Fruit fly (Drosophila melanogaster): Measurements from ENCODE around the gene CG9951.

CG9951 gene

dm6 chr3L:16840540-16840939 is 22.4 kb upstream of the CG9951 start (continued):
- no peak for TF ChIP-seq Bdp1 (GFP tag; optimal IDR thresholded peaks at IDR 0.05)
- no peak for TF ChIP-seq B-H2 (GFP tag; optimal IDR thresholded peaks at IDR 0.05)
- TF ChIP-seq CG13775 (GFP tag; optimal IDR thresholded peaks at IDR 0.05): no peak
- no peak for TF ChIP-seq CG10462 (GFP tag; optimal IDR thresholded peaks at IDR 0.05)
- TF ChIP-seq CG3281 (GFP tag; optimal IDR thresholded peaks at IDR 0.05): peak; percentile 16
- no peak for TF ChIP-seq CG6791 (GFP tag; IDR thresholded peaks at IDR 0.05; ENCODE audit: partially characterized antibody)
- TF ChIP-seq Ets65A (GFP tag): peak; percentile 88
- TF ChIP-seq CG12391 (tag; optimal IDR thresholded peaks at IDR 0.05): no peak
- TF ChIP-seq BtbVII (GFP tag; optimal IDR thresholded peaks at IDR 0.05): peak; percentile 52
- TF ChIP-seq jing (GFP tag; optimal IDR thresholded peaks at IDR 0.05): no peak
- no peak for TF ChIP-seq ftz-f1 (GFP tag; optimal IDR thresholded peaks at IDR 0.05)
- TF ChIP-seq dysf (GFP tag; IDR thresholded peaks at IDR 0.05): peak; percentile 77; the same call in 2 of the 3 replicates
- peak; percentile 43; the same call in 1 of the 2 replicates for TF ChIP-seq seq (GFP tag; IDR thresholded peaks at IDR 0.05)
- peak; percentile 30 for TF ChIP-seq Abd-B (GFP tag; optimal IDR thresholded peaks at IDR 0.05)
- no peak for TF ChIP-seq Aef1 (GFP tag; IDR thresholded peaks at IDR 0.05)
- no peak for TF ChIP-seq chinmo (GFP tag; IDR thresholded peaks at IDR 0.05; ENCODE audit: partially characterized antibody)
- no peak for TF ChIP-seq CG3065 (GFP tag; optimal IDR thresholded peaks at IDR 0.05)
- no peak for TF ChIP-seq CG8478 (optimal IDR thresholded peaks at IDR 0.05)
- peak; percentile 34; the same call in 1 of the 2 replicates for TF ChIP-seq Rfx (GFP tag; IDR thresholded peaks at IDR 0.05)
- no peak for TF ChIP-seq Gug (GFP tag; IDR thresholded peaks at IDR 0.05)
- no peak for TF ChIP-seq HmgZ (tag; optimal IDR thresholded peaks at IDR 0.05)
- no peak for TF ChIP-seq CG33557 (GFP tag; optimal IDR thresholded peaks at IDR 0.05)
- TF ChIP-seq wor (GFP tag; IDR thresholded peaks at IDR 0.05): no peak
- TF ChIP-seq gcm (GFP tag; optimal IDR thresholded peaks at IDR 0.05): no peak
- no peak for TF ChIP-seq mld (GFP tag; IDR thresholded peaks at IDR 0.05; ENCODE audit: partially characterized antibody)
- no peak for TF ChIP-seq D (optimal IDR thresholded peaks at IDR 0.05)
- no peak for TF ChIP-seq D (GFP tag; optimal IDR thresholded peaks at IDR 0.05)
- TF ChIP-seq CG17829 (tag; optimal IDR thresholded peaks at IDR 0.05): no peak
- peak; percentile 29; the same call in 1 of the 2 replicates for TF ChIP-seq Oaz (GFP tag; IDR thresholded peaks at IDR 0.05)
- no peak for TF ChIP-seq D19A (tag; optimal IDR thresholded peaks at IDR 0.05)
- no peak for TF ChIP-seq ro (GFP tag; IDR thresholded peaks at IDR 0.05)
- TF ChIP-seq h (optimal IDR thresholded peaks at IDR 0.05): no peak
- TF ChIP-seq CG14050 (GFP tag; IDR thresholded peaks at IDR 0.05): no peak
- peak; percentile 61; the same call in 2 of the 3 replicates for TF ChIP-seq row (GFP tag; IDR thresholded peaks at IDR 0.05)
- TF ChIP-seq dmrt11E (tag; optimal IDR thresholded peaks at IDR 0.05): no peak
- TF ChIP-seq Mes4 (GFP tag; optimal IDR thresholded peaks at IDR 0.05): no peak
- no peak for TF ChIP-seq CG18476 (GFP tag; optimal IDR thresholded peaks at IDR 0.05)
- TF ChIP-seq CG7271 (tag; optimal IDR thresholded peaks at IDR 0.05): no peak
- TF ChIP-seq Pdp1 (GFP tag; optimal IDR thresholded peaks at IDR 0.05): peak in 1 of 2 experiments; percentile 9
- TF ChIP-seq prd (optimal IDR thresholded peaks at IDR 0.05): no peak
- TF ChIP-seq prd (GFP tag; IDR thresholded peaks at IDR 0.05): no peak; the same call in 2 of the 3 replicates
- no peak for TF ChIP-seq YL-1 (GFP tag; optimal IDR thresholded peaks at IDR 0.05)
- peak; percentile 55 for TF ChIP-seq Ptx1 (GFP tag; IDR thresholded peaks at IDR 0.05)
- peak; percentile 13 for TF ChIP-seq bab2 (GFP tag; optimal IDR thresholded peaks at IDR 0.05)
- TF ChIP-seq sisA (GFP tag; IDR thresholded peaks at IDR 0.05): no peak
- no peak for TF ChIP-seq Taf1 (GFP tag; IDR thresholded peaks at IDR 0.05)
- TF ChIP-seq NfI (GFP tag; optimal IDR thresholded peaks at IDR 0.05): peak; percentile 32
- TF ChIP-seq CG32532 (GFP tag; IDR thresholded peaks at IDR 0.05): no peak
- TF ChIP-seq ato (GFP tag; IDR thresholded peaks at IDR 0.05; ENCODE audit: partially characterized antibody): no peak
- TF ChIP-seq NC2β (GFP tag; optimal IDR thresholded peaks at IDR 0.05): no peak
- TF ChIP-seq CG6854 (GFP tag; optimal IDR thresholded peaks at IDR 0.05): no peak
- TF ChIP-seq ap (GFP tag; IDR thresholded peaks at IDR 0.05): no peak
- TF ChIP-seq CG4820 (GFP tag; optimal IDR thresholded peaks at IDR 0.05): no peak

All from whole organism, embryonic.